Worm (Caenorhabditis elegans) whole organism, mixed stage, embryonic: ENCODE data around the gene athp-1.

ENCODE experiments used
- blmp-1 ChIP-seq: fragments of 150-350 bp; optimal IDR thresholded peaks from 2 replicates; lab custom pipeline; 2014; ENCODE audit warnings: missing biosample characterization, missing genetic modification characterization
- ces-1 ChIP-seq: fragments of 150-350 bp; optimal IDR thresholded peaks from 2 replicates; lab custom pipeline; 2014; ENCODE audit warnings: missing biosample characterization, missing genetic modification reagents, missing genetic modification characterization
- drap-1 ChIP-seq: fragments of 200-800 bp; sonication (Bioruptor generic); optimal IDR thresholded peaks from 3 replicates; lab custom pipeline; 2018; ENCODE audit warnings: mild to moderate bottlenecking, missing genetic modification characterization, missing compliant biosample characterization
- ham-2 ChIP-seq: fragments of 200-800 bp; sonication (Bioruptor generic); optimal IDR thresholded peaks from 2 replicates; lab custom pipeline; 2018; ENCODE audit warnings: mild to moderate bottlenecking, missing genetic modification characterization, missing compliant biosample characterization
- lsy-2 ChIP-seq: fragments of 150-350 bp; optimal IDR thresholded peaks from 2 replicates; lab custom pipeline; 2014; ENCODE audit warnings: missing biosample characterization, missing genetic modification characterization
- mab-5 ChIP-seq: fragments of 150-350 bp; optimal IDR thresholded peaks from 2 replicates; lab custom pipeline; 2014; ENCODE audit warnings: missing biosample characterization, missing genetic modification characterization
- nhr-12 ChIP-seq: fragments of 150-350 bp; optimal IDR thresholded peaks from 2 replicates; lab custom pipeline; 2014; ENCODE audit warnings: missing biosample characterization, missing genetic modification characterization
- nhr-28 ChIP-seq: fragments of 150-350 bp; optimal IDR thresholded peaks from 2 replicates; lab custom pipeline; 2014; ENCODE audit warnings: missing biosample characterization, missing genetic modification characterization
- pha-4 ChIP-seq: fragments of 150-350 bp; optimal IDR thresholded peaks from 2 replicates; lab custom pipeline; 2018; ENCODE audit warnings: missing biosample characterization, missing genetic modification reagents, missing genetic modification characterization
- snpc-4 ChIP-seq: fragments of 150-350 bp; optimal IDR thresholded peaks from 2 replicates; lab custom pipeline; 2014; ENCODE audit warnings: missing biosample characterization, missing genetic modification characterization
- tbx-8 ChIP-seq: fragments of 200-800 bp; sonication (Bioruptor generic); optimal IDR thresholded peaks from 2 replicates; lab custom pipeline; 2018; ENCODE audit warnings: mild to moderate bottlenecking, missing genetic modification characterization, moderate library complexity, missing compliant biosample characterization
- unc-62 ChIP-seq: fragments of 150-350 bp; optimal IDR thresholded peaks from 2 replicates; lab custom pipeline; 2014; ENCODE audit warnings: missing biosample characterization, missing genetic modification reagents, missing genetic modification characterization

DNA sequence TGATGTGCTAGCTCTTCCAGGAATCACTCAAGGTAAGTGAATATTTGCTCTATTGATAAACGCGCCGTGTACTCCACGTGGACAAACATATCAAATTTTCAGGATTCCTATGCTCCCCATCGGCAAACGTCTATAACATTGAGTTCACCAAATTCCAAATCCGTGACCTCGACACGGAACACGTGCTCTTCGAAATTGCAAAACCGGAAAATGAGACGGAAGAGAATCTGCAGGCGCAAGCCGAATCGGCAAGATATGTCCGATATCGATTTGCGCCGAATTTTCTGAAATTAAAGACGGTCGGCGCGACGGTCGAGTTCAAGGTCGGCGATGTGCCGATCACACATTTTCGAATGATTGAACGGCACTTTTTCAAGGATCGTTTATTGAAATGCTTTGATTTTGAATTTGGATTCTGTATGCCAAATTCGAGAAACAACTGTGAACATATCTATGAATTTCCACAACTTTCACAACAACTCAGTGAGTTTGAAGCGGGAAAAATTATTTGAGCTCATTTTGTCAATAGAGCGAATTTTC is 26.2 kb downstream of the athp-1 start:
- TF ChIP-seq pha-4 (tag; lab: Kevin White, UChicago) = no peak
- TF ChIP-seq blmp-1 (tag; lab: Kevin White, UChicago) = no peak
- TF ChIP-seq drap-1 (GFP tag; lab: Kevin White, UChicago) = no peak
- TF ChIP-seq nhr-12 (tag; lab: Kevin White, UChicago) = no peak
- no peak for TF ChIP-seq nhr-28 (tag; lab: Kevin White, UChicago)
- no peak for TF ChIP-seq mab-5 (tag; lab: Kevin White, UChicago)
- no peak for TF ChIP-seq ham-2
- TF ChIP-seq snpc-4 = no peak
- TF ChIP-seq lsy-2 (tag; lab: Kevin White, UChicago) = no peak
- no peak for TF ChIP-seq unc-62 (GFP tag; lab: Kevin White, UChicago)
- no peak for TF ChIP-seq ces-1 (GFP tag; lab: Kevin White, UChicago)
- no peak for TF ChIP-seq tbx-8
